Fruit fly (Drosophila melanogaster) whole organism, embryonic: ENCODE data around the gene Rrp45.

Experiments used
- Antp ChIP-seq: fragments of 200-800 bp; sonication (Bioruptor generic); optimal IDR thresholded peaks from 3 replicates; lab custom pipeline; 2016; ENCODE audit warnings: missing biosample characterization, missing genetic modification characterization
- Atf6 ChIP-seq: fragments of 200-800 bp; sonication (Bioruptor generic); IDR thresholded peaks from 2 replicates; pipeline ENCODE4 v1.3.6; 2022; ENCODE audit warnings: missing biosample characterization, missing genetic modification characterization
- Awh ChIP-seq: fragments of 200-800 bp; sonication (Bioruptor generic); IDR thresholded peaks from 2 replicates; pipeline ENCODE4, ENCODE4 v1.3.6; 2022; ENCODE audit warnings: missing biosample characterization, missing genetic modification characterization
- B-H2 ChIP-seq: fragments of 200-800 bp; sonication (Bioruptor generic); optimal IDR thresholded peaks from 2 replicates; lab custom pipeline; 2018; ENCODE audit warnings: missing biosample characterization, mild to moderate bottlenecking, missing genetic modification characterization
- BEAF-32 ChIP-seq: fragments of 200-800 bp; sonication (Bioruptor generic); optimal IDR thresholded peaks from 3 replicates; lab custom pipeline; 2017; ENCODE audit warnings: missing biosample characterization, missing genetic modification characterization, mild to moderate bottlenecking, moderate library complexity, missing genetic modification reagents
- CG10431 ChIP-seq: fragments of 200-800 bp; sonication (Bioruptor generic); optimal IDR thresholded peaks from 3 replicates; lab custom pipeline; 2018; ENCODE audit warnings: missing biosample characterization, mild to moderate bottlenecking, missing genetic modification characterization
- CG11085 ChIP-seq: fragments of 200-800 bp; sonication (Bioruptor generic); IDR thresholded peaks from 2 replicates; pipeline ENCODE4 v1.3.6; 2022; ENCODE audit warnings: missing biosample characterization, missing genetic modification characterization
- CG11456 ChIP-seq: fragments of 200-800 bp; sonication (Bioruptor generic); IDR thresholded peaks from 3 replicates; pipeline ENCODE4 v1.3.6; 2022; ENCODE audit warnings: missing biosample characterization, missing genetic modification characterization
- CG11695 ChIP-seq: fragments of 200-800 bp; sonication (Bioruptor generic); IDR thresholded peaks from 3 replicates; pipeline ENCODE4 v1.3.6; 2022; ENCODE audit warnings: missing biosample characterization, missing genetic modification characterization
- CG11723 ChIP-seq: fragments of 200-800 bp; sonication (Bioruptor generic); optimal IDR thresholded peaks from 2 replicates; lab custom pipeline; 2017; ENCODE audit warnings: missing biosample characterization, mild to moderate bottlenecking, missing genetic modification characterization
- CG14014 ChIP-seq: fragments of 200-800 bp; sonication (Bioruptor generic); IDR thresholded peaks from 2 replicates; pipeline ENCODE4 v1.3.6; 2022; ENCODE audit warnings: missing biosample characterization, missing genetic modification characterization
- CG14050 ChIP-seq: fragments of 200-800 bp; sonication (Bioruptor generic); IDR thresholded peaks from 3 replicates; pipeline ENCODE4 v1.3.6; 2022; ENCODE audit warnings: missing biosample characterization, missing genetic modification characterization
- CG14441 ChIP-seq: fragments of 200-800 bp; sonication (Bioruptor generic); IDR thresholded peaks from 2 replicates; pipeline ENCODE4 v1.3.6; 2022; ENCODE audit warnings: missing biosample characterization, missing genetic modification characterization
- CG14667 ChIP-seq: fragments of 200-800 bp; sonication (Bioruptor generic); IDR thresholded peaks from 2 replicates; pipeline ENCODE4 v1.3.6; 2022; ENCODE audit warnings: missing biosample characterization, missing genetic modification characterization
- CG17385 ChIP-seq: fragments of 200-800 bp; sonication (Bioruptor generic); optimal IDR thresholded peaks from 3 replicates; lab custom pipeline; 2018; ENCODE audit warnings: missing biosample characterization, mild to moderate bottlenecking, missing genetic modification characterization
- CG2116 ChIP-seq: fragments of 200-800 bp; sonication (Bioruptor generic); optimal IDR thresholded peaks from 3 replicates; lab custom pipeline; 2018; ENCODE audit warnings: missing biosample characterization, mild to moderate bottlenecking, missing genetic modification characterization
- CG2678 ChIP-seq: fragments of 200-800 bp; sonication (Bioruptor generic); optimal IDR thresholded peaks from 3 replicates; lab custom pipeline; 2019; ENCODE audit warnings: missing biosample characterization, mild to moderate bottlenecking, missing genetic modification characterization, moderate library complexity
- CG32772 ChIP-seq: fragments of 200-800 bp; sonication (Bioruptor generic); IDR thresholded peaks from 2 replicates; pipeline ENCODE4 v1.3.6; 2022; ENCODE audit warnings: missing biosample characterization, missing genetic modification characterization
- CG34376 ChIP-seq: fragments of 200-800 bp; sonication (Bioruptor generic); optimal IDR thresholded peaks from 2 replicates; lab custom pipeline; 2018; ENCODE audit warnings: missing biosample characterization, mild to moderate bottlenecking, missing genetic modification characterization
- CG34422 ChIP-seq: fragments of 200-800 bp; sonication (Bioruptor generic); IDR thresholded peaks from 3 replicates; pipeline ENCODE4 v1.3.6; 2022; ENCODE audit warnings: missing biosample characterization, missing genetic modification characterization
- CG3838 ChIP-seq: fragments of 200-800 bp; sonication (Bioruptor generic); optimal IDR thresholded peaks from 3 replicates; lab custom pipeline; 2016; ENCODE audit warnings: missing biosample characterization, missing genetic modification characterization
- CG3995 ChIP-seq: fragments of 200-800 bp; sonication (Bioruptor generic); optimal IDR thresholded peaks from 3 replicates; lab custom pipeline; 2016; ENCODE audit warnings: missing biosample characterization, missing genetic modification characterization
- CkIIα-i1 ChIP-seq: fragments of 200-800 bp; sonication (Bioruptor generic); IDR thresholded peaks from 2 replicates; pipeline ENCODE4 v1.3.6; 2022; ENCODE audit warnings: missing biosample characterization, missing genetic modification characterization
- E2f1 ChIP-seq: fragments of 200-800 bp; sonication (Bioruptor generic); IDR thresholded peaks from 2 replicates; pipeline ENCODE4 v1.3.6; 2022; ENCODE audit warnings: missing biosample characterization, missing genetic modification characterization
- Fer1 ChIP-seq: fragments of 200-800 bp; sonication (Bioruptor generic); optimal IDR thresholded peaks from 2 replicates; lab custom pipeline; 2017; ENCODE audit warnings: missing biosample characterization, mild to moderate bottlenecking, missing genetic modification characterization
- HLH54F ChIP-seq: fragments of 200-800 bp; sonication (Bioruptor generic); optimal IDR thresholded peaks from 3 replicates; lab custom pipeline; 2016; ENCODE audit warnings: missing biosample characterization, missing genetic modification characterization
- Hr3 ChIP-seq: fragments of 200-800 bp; sonication (Bioruptor generic); optimal IDR thresholded peaks from 3 replicates; lab custom pipeline; 2016; ENCODE audit warnings: missing biosample characterization, missing genetic modification characterization
- Hsf ChIP-seq: fragments of 200-800 bp; sonication (Bioruptor generic); optimal IDR thresholded peaks from 3 replicates; lab custom pipeline; 2016; ENCODE audit warnings: missing biosample characterization, missing genetic modification characterization
- Pdp1 ChIP-seq, 2 experiments: fragments of 200-800 bp; sonication (Bioruptor generic); optimal IDR thresholded peaks; 3 replicates each; lab custom pipeline; 2016; ENCODE audit warnings: missing biosample characterization in 2 of 2, missing genetic modification characterization in 2 of 2, mild to moderate bottlenecking in 1 of 2, moderate library complexity in 1 of 2
- Ptx1 ChIP-seq: fragments of 200-800 bp; sonication (Bioruptor generic); IDR thresholded peaks from 2 replicates; pipeline ENCODE4 v1.3.6; 2022; ENCODE audit warnings: missing biosample characterization, missing genetic modification characterization
- Sin3A ChIP-seq: fragments of >200 bp; optimal IDR thresholded peaks from 2 replicates; lab custom pipeline; 2018
- TFAM ChIP-seq: fragments of 200-800 bp; sonication (Bioruptor generic); optimal IDR thresholded peaks from 2 replicates; lab custom pipeline; 2017; ENCODE audit warnings: missing biosample characterization, missing genetic modification characterization, inconsistent platforms
- bbx ChIP-seq: fragments of 200-800 bp; sonication (Bioruptor generic); IDR thresholded peaks from 2 replicates; pipeline ENCODE4 v1.3.6; 2022; ENCODE audit warnings: missing biosample characterization, missing genetic modification characterization; ENCODE audit not compliant: partially characterized antibody
- chn ChIP-seq: fragments of 200-800 bp; sonication (Bioruptor generic); optimal IDR thresholded peaks from 2 replicates; lab custom pipeline; 2016; ENCODE audit warnings: missing biosample characterization, missing genetic modification characterization
- dati ChIP-seq: fragments of 200-800 bp; sonication (Bioruptor generic); IDR thresholded peaks from 2 replicates; pipeline ENCODE4 v1.3.6; 2022; ENCODE audit warnings: missing biosample characterization, missing genetic modification characterization
- dimm ChIP-seq: fragments of 200-800 bp; sonication (Bioruptor generic); IDR thresholded peaks from 2 replicates; pipeline ENCODE4 v1.3.6; 2022; ENCODE audit warnings: missing biosample characterization, missing genetic modification characterization
- dmrt99B ChIP-seq: fragments of 200-800 bp; sonication (Bioruptor generic); optimal IDR thresholded peaks from 2 replicates; lab custom pipeline; 2018; ENCODE audit warnings: missing biosample characterization, mild to moderate bottlenecking, missing genetic modification characterization, moderate library complexity
- dysf ChIP-seq: fragments of 200-800 bp; sonication (Bioruptor generic); IDR thresholded peaks from 3 replicates; pipeline ENCODE4 v1.3.6; 2022; ENCODE audit warnings: missing biosample characterization, missing genetic modification characterization
- h ChIP-seq: fragments of >200 bp; optimal IDR thresholded peaks from 2 replicates; lab custom pipeline; 2017
- ken ChIP-seq: fragments of 200-800 bp; sonication (Bioruptor generic); IDR thresholded peaks from 3 replicates; pipeline ENCODE4 v1.3.6; 2022; ENCODE audit warnings: missing biosample characterization, missing genetic modification characterization
- kni ChIP-seq: fragments of 200-800 bp; sonication (Bioruptor generic); optimal IDR thresholded peaks from 3 replicates; lab custom pipeline; 2017; ENCODE audit warnings: mild to moderate bottlenecking, missing biosample characterization, missing genetic modification reagents, missing genetic modification characterization
- lab ChIP-seq: fragments of 200-800 bp; sonication (Bioruptor generic); optimal IDR thresholded peaks from 3 replicates; lab custom pipeline; 2017; ENCODE audit warnings: missing biosample characterization, missing genetic modification characterization, mild to moderate bottlenecking, moderate library complexity, missing genetic modification reagents
- lilli ChIP-seq: fragments of 200-800 bp; sonication (Bioruptor generic); optimal IDR thresholded peaks from 3 replicates; lab custom pipeline; 2016; ENCODE audit warnings: missing biosample characterization, missing genetic modification characterization
- lmd ChIP-seq: fragments of 200-800 bp; sonication (Bioruptor generic); IDR thresholded peaks from 2 replicates; pipeline ENCODE4 v1.3.6; 2022; ENCODE audit warnings: missing biosample characterization, missing genetic modification characterization
- maf-S ChIP-seq: fragments of 200-800 bp; sonication (Bioruptor generic); optimal IDR thresholded peaks from 2 replicates; lab custom pipeline; 2016; ENCODE audit warnings: missing biosample characterization, missing genetic modification characterization
- otp ChIP-seq: fragments of 200-800 bp; sonication (Bioruptor generic); IDR thresholded peaks from 3 replicates; pipeline ENCODE4, ENCODE4 v1.3.6; 2022; ENCODE audit warnings: missing biosample characterization, missing genetic modification characterization
- pita ChIP-seq: fragments of 200-800 bp; sonication (Bioruptor generic); optimal IDR thresholded peaks from 2 replicates; lab custom pipeline; 2017; ENCODE audit warnings: missing biosample characterization, mild to moderate bottlenecking, missing genetic modification characterization
- pnt ChIP-seq: fragments of 200-800 bp; sonication (Bioruptor generic); optimal IDR thresholded peaks from 3 replicates; lab custom pipeline; 2016; ENCODE audit warnings: missing biosample characterization, missing genetic modification characterization
- pzg ChIP-seq: fragments of 200-800 bp; sonication (Bioruptor generic); optimal IDR thresholded peaks from 3 replicates; lab custom pipeline; 2018; ENCODE audit warnings: missing biosample characterization, mild to moderate bottlenecking, missing genetic modification characterization, moderate library complexity
- sens ChIP-seq: fragments of 200-800 bp; sonication (Bioruptor generic); peaks from one replicate; lab custom pipeline; 2016; ENCODE audit warnings: missing biosample characterization, missing genetic modification characterization
- slbo ChIP-seq: fragments of 200-800 bp; sonication (Bioruptor generic); IDR thresholded peaks from 2 replicates; pipeline ENCODE4 v1.3.6; 2022; ENCODE audit warnings: missing biosample characterization, missing genetic modification characterization
- tin ChIP-seq: fragments of 200-800 bp; sonication (Bioruptor generic); optimal IDR thresholded peaks from 3 replicates; lab custom pipeline; 2016; ENCODE audit warnings: missing biosample characterization, missing genetic modification characterization
- zen2 ChIP-seq: fragments of 200-800 bp; sonication (Bioruptor generic); IDR thresholded peaks from 3 replicates; pipeline ENCODE4 v1.3.6; 2022; ENCODE audit warnings: missing biosample characterization, missing genetic modification characterization; ENCODE audit not compliant: partially characterized antibody

Rrp45 gene

DNA sequence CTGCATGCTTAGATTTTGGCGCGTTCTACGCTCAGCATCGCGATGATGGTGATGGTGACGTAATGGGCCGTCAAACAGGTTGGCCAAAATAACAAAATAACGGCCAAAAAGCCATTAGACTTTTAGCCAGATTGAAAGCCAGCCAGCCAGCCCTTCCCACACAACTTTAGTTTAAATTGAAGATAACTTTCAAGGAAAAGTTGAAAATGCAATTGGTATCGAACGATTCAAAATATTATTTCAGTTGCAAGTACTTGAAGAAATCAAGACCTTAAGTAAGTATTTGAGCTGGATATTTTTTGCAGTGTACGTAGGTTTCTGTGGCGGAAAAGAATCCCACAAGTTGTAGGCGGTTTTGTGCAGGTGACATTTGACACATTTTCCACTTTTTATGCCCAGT, 10.0 kb downstream of the Rrp45 start (continued):
- TF ChIP-seq CG11085 (GFP tag; lab: Robert Waterston, UW) (no peak), dimm (GFP tag; lab: Robert Waterston, UW) (no peak), CG14667 (GFP tag; lab: Robert Waterston, UW) (no peak), CG11695 (GFP tag; lab: Robert Waterston, UW) (0 out of 3 replicates have a peak, but pooled peaks have one; percentile 10), CkIIα-i1 (no peak), B-H2 (GFP tag; lab: Kevin White, UChicago) (no peak), chn (peak; percentile 35), HLH54F (GFP tag; lab: Kevin White, UChicago) (peak; percentile 23), lab (peak; percentile 58), ken (GFP tag; lab: Robert Waterston, UW) (no peak), zen2 (GFP tag; lab: Robert Waterston, UW) (no peak), BEAF-32 (GFP tag; lab: Kevin White, UChicago) (no peak), maf-S (GFP tag; lab: Kevin White, UChicago) (peak; percentile 36), pita (GFP tag; lab: Kevin White, UChicago) (no peak), bbx (GFP tag; lab: Robert Waterston, UW) (no peak), Awh (GFP tag; lab: Robert Waterston, UW) (no peak), Ptx1 (GFP tag; lab: Robert Waterston, UW) (0 out of 2 replicates have a peak, but pooled peaks have one; percentile 33), Antp (GFP tag; lab: Kevin White, UChicago) (peak; percentile 30), Hsf (GFP tag; lab: Kevin White, UChicago) (peak; percentile 0), CG34422 (GFP tag; lab: Robert Waterston, UW) (peak; percentile 40; the same call in 1 of the 3 replicates), TFAM (GFP tag; lab: Kevin White, UChicago) (no peak), sens (GFP tag; lab: Kevin White, UChicago) (peak; percentile 68), Sin3A (no peak), CG34376 (GFP tag; lab: Kevin White, UChicago) (no peak), tin (GFP tag; lab: Kevin White, UChicago) (no peak), CG14014 (peak; percentile 48), CG10431 (GFP tag; lab: Kevin White, UChicago) (no peak), CG2116 (GFP tag; lab: Kevin White, UChicago) (peak; percentile 6), CG2678 (tag; lab: Kevin White, UChicago) (peak; percentile 54), dmrt99B (peak; percentile 25), dati (no peak), CG14050 (no peak), pnt (GFP tag; lab: Kevin White, UChicago) (peak; percentile 27), CG14441 (0 out of 2 replicates have a peak, but pooled peaks have one; percentile 8), otp (GFP tag; lab: Robert Waterston, UW) (0 out of 3 replicates have a peak, but pooled peaks have one; percentile 33), Atf6 (GFP tag; lab: Robert Waterston, UW) (peak; percentile 59), dysf (GFP tag; lab: Robert Waterston, UW) (peak; percentile 61; the same call in 2 of the 3 replicates), CG17385 (GFP tag; lab: Kevin White, UChicago) (peak; percentile 6), Hr3 (GFP tag; lab: Kevin White, UChicago) (no peak), Fer1 (peak; percentile 35), Pdp1 (GFP tag; optimal IDR thresholded peaks at IDR 0.05; lab: Kevin White, UChicago) (peak; percentile 11 to 62), lmd (GFP tag; lab: Robert Waterston, UW) (peak; percentile 19; the same call in 1 of the 2 replicates), h (lab: Kevin White, UChicago) (no peak), lilli (GFP tag; lab: Kevin White, UChicago) (peak; percentile 38), CG3995 (no peak), slbo (GFP tag; lab: Robert Waterston, UW) (peak; percentile 30; the same call in 1 of the 2 replicates), CG3838 (GFP tag; lab: Kevin White, UChicago) (no peak), pzg (no peak), CG11456 (GFP tag; lab: Robert Waterston, UW) (peak; percentile 55; the same call in 1 of the 3 replicates), kni (GFP tag; lab: Kevin White, UChicago) (no peak), E2f1 (no peak), CG11723 (GFP tag; lab: Kevin White, UChicago) (no peak), CG32772 (GFP tag; lab: Robert Waterston, UW) (no peak)
